Fruit fly (Drosophila melanogaster) whole organism, embryonic: ENCODE results near the gene CG5160.

Source experiments
- Adf1 ChIP-seq: fragments of 200-800 bp; sonication (Bioruptor generic); IDR thresholded peaks from 2 replicates; pipeline ENCODE4 v1.3.6; 2022; ENCODE audit warnings: missing biosample characterization, missing genetic modification characterization
- Atf-2 ChIP-seq: fragments of 200-800 bp; sonication (Bioruptor generic); optimal IDR thresholded peaks from 2 replicates; lab custom pipeline; 2016; ENCODE audit warnings: missing biosample characterization, missing genetic modification characterization
- B-H1 ChIP-seq: fragments of 200-800 bp; sonication (Bioruptor generic); IDR thresholded peaks from 3 replicates; pipeline ENCODE4 v1.3.6; 2022; ENCODE audit warnings: missing biosample characterization, missing genetic modification characterization
- BtbVII ChIP-seq: fragments of 200-800 bp; sonication (Bioruptor generic); optimal IDR thresholded peaks from 3 replicates; lab custom pipeline; 2017; ENCODE audit warnings: missing biosample characterization, mild to moderate bottlenecking, missing genetic modification characterization
- CG10321 ChIP-seq: fragments of 200-800 bp; sonication (Bioruptor generic); IDR thresholded peaks from 2 replicates; pipeline ENCODE4 v1.3.6; 2022; ENCODE audit warnings: missing biosample characterization, missing genetic modification characterization
- CG10462 ChIP-seq: fragments of 200-800 bp; sonication (Bioruptor generic); optimal IDR thresholded peaks from 2 replicates; lab custom pipeline; 2016; ENCODE audit warnings: missing biosample characterization, missing genetic modification characterization
- CG10543 ChIP-seq: fragments of 200-800 bp; sonication (Bioruptor generic); optimal IDR thresholded peaks from 3 replicates; lab custom pipeline; 2017; ENCODE audit warnings: missing biosample characterization, mild to moderate bottlenecking, missing genetic modification characterization, moderate library complexity
- CG11085 ChIP-seq: fragments of 200-800 bp; sonication (Bioruptor generic); IDR thresholded peaks from 2 replicates; pipeline ENCODE4 v1.3.6; 2022; ENCODE audit warnings: missing biosample characterization, missing genetic modification characterization
- CG11247 ChIP-seq: fragments of 200-800 bp; sonication (Bioruptor generic); IDR thresholded peaks from 2 replicates; pipeline ENCODE4 v1.3.6; 2022; ENCODE audit warnings: missing biosample characterization, missing genetic modification characterization
- CG1233 ChIP-seq: fragments of 200-800 bp; sonication (Bioruptor generic); optimal IDR thresholded peaks from 4 replicates; lab custom pipeline; 2018; ENCODE audit warnings: missing biosample characterization, mild to moderate bottlenecking, missing genetic modification characterization
- CG13296 ChIP-seq: fragments of 200-800 bp; sonication (Bioruptor generic); optimal IDR thresholded peaks from 3 replicates; lab custom pipeline; 2018; ENCODE audit warnings: missing biosample characterization, mild to moderate bottlenecking, missing genetic modification characterization
- CG13624 ChIP-seq: fragments of 200-800 bp; sonication (Bioruptor generic); optimal IDR thresholded peaks from 2 replicates; lab custom pipeline; 2016; ENCODE audit warnings: missing biosample characterization, missing genetic modification characterization
- CG14050 ChIP-seq: fragments of 200-800 bp; sonication (Bioruptor generic); IDR thresholded peaks from 3 replicates; pipeline ENCODE4 v1.3.6; 2022; ENCODE audit warnings: missing biosample characterization, missing genetic modification characterization
- CG15514 ChIP-seq: fragments of 200-800 bp; sonication (Bioruptor generic); optimal IDR thresholded peaks from 3 replicates; lab custom pipeline; 2017; ENCODE audit warnings: missing biosample characterization, missing genetic modification characterization, mild to moderate bottlenecking, moderate library complexity, missing genetic modification reagents
- CG17385 ChIP-seq: fragments of 200-800 bp; sonication (Bioruptor generic); optimal IDR thresholded peaks from 3 replicates; lab custom pipeline; 2018; ENCODE audit warnings: missing biosample characterization, mild to moderate bottlenecking, missing genetic modification characterization
- CG17802 ChIP-seq: fragments of 200-800 bp; sonication (Bioruptor generic); optimal IDR thresholded peaks from 2 replicates; lab custom pipeline; 2018; ENCODE audit warnings: missing biosample characterization, mild to moderate bottlenecking, missing genetic modification characterization, moderate library complexity
- CG18011 ChIP-seq: fragments of 200-800 bp; sonication (Bioruptor generic); optimal IDR thresholded peaks from 2 replicates; lab custom pipeline; 2017; ENCODE audit warnings: missing biosample characterization, missing genetic modification characterization, mild to moderate bottlenecking, moderate library complexity, missing genotype
- CG3726 ChIP-seq: fragments of 200-800 bp; sonication (Bioruptor generic); IDR thresholded peaks from 3 replicates; pipeline ENCODE4, ENCODE4 v1.3.6; 2022; ENCODE audit warnings: missing biosample characterization, missing genetic modification characterization
- CG4282 ChIP-seq: fragments of 200-800 bp; sonication (Bioruptor generic); optimal IDR thresholded peaks from 2 replicates; lab custom pipeline; 2016; ENCODE audit warnings: missing biosample characterization, missing genetic modification characterization
- CG43689 ChIP-seq: fragments of 200-800 bp; sonication (Bioruptor generic); IDR thresholded peaks from 2 replicates; pipeline ENCODE4 v1.3.6; 2022; ENCODE audit warnings: missing biosample characterization, missing genetic modification characterization
- CG6813 ChIP-seq: fragments of 200-800 bp; sonication (Bioruptor generic); optimal IDR thresholded peaks from 2 replicates; lab custom pipeline; 2017; ENCODE audit warnings: missing biosample characterization, missing genetic modification characterization, mild to moderate bottlenecking, moderate library complexity, missing genetic modification reagents
- CG8388 ChIP-seq: fragments of 200-800 bp; sonication (Bioruptor generic); optimal IDR thresholded peaks from 2 replicates; lab custom pipeline; 2019; ENCODE audit warnings: missing biosample characterization, mild to moderate bottlenecking, missing genetic modification characterization, moderate library complexity
- CG9727 ChIP-seq: fragments of 200-800 bp; sonication (Bioruptor generic); optimal IDR thresholded peaks from 3 replicates; lab custom pipeline; 2017; ENCODE audit warnings: missing biosample characterization, mild to moderate bottlenecking, missing genetic modification characterization
- D ChIP-seq, 2 experiments: fragments of 200-800 bp in 1 of 2; fragments of >200 bp in 1 of 2; sonication (Bioruptor generic) in 1 of 2; optimal IDR thresholded peaks; 2 replicates in 1 of 2; 3 replicates in 1 of 2; lab custom pipeline; 2017; ENCODE audit warnings: mild to moderate bottlenecking in 1 of 2, missing biosample characterization in 1 of 2, missing genetic modification characterization in 1 of 2, missing genetic modification reagents in 1 of 2
- Deaf1 ChIP-seq: fragments of 200-800 bp; optimal IDR thresholded peaks from 3 replicates; lab custom pipeline; 2019; ENCODE audit warnings: missing biosample characterization, mild to moderate bottlenecking, missing genetic modification characterization, moderate library complexity
- H2.0 ChIP-seq: fragments of 200-800 bp; sonication (Bioruptor generic); IDR thresholded peaks from 2 replicates; pipeline ENCODE4 v1.3.6; 2022; ENCODE audit warnings: missing biosample characterization, missing genetic modification characterization
- Lim3 ChIP-seq: fragments of 200-800 bp; sonication (Bioruptor generic); IDR thresholded peaks from 2 replicates; pipeline ENCODE4 v1.3.6; 2022; ENCODE audit warnings: missing biosample characterization, missing genetic modification characterization
- MBD-R2 ChIP-seq: fragments of 200-800 bp; sonication (Bioruptor generic); IDR thresholded peaks from 2 replicates; pipeline ENCODE4 v1.3.6; 2022; ENCODE audit warnings: missing biosample characterization, missing genetic modification characterization
- Optix ChIP-seq: fragments of 200-800 bp; sonication (Bioruptor generic); IDR thresholded peaks from 3 replicates; pipeline ENCODE4 v1.3.6; 2022; ENCODE audit warnings: missing biosample characterization, missing genetic modification characterization
- PHDP ChIP-seq: fragments of 200-800 bp; sonication (Bioruptor generic); optimal IDR thresholded peaks from 3 replicates; lab custom pipeline; 2018; ENCODE audit warnings: missing biosample characterization, mild to moderate bottlenecking, missing genetic modification characterization, moderate library complexity
- Ravus ChIP-seq: fragments of 200-800 bp; sonication (Bioruptor generic); IDR thresholded peaks from 2 replicates; pipeline ENCODE4 v1.3.6; 2022; ENCODE audit warnings: missing biosample characterization, missing genetic modification characterization
- Six4 ChIP-seq: fragments of 200-800 bp; sonication (Bioruptor generic); optimal IDR thresholded peaks from 2 replicates; lab custom pipeline; 2016; ENCODE audit warnings: missing biosample characterization, missing genetic modification characterization
- Sox102F ChIP-seq: fragments of 200-800 bp; sonication (Bioruptor generic); optimal IDR thresholded peaks from 2 replicates; lab custom pipeline; 2018; ENCODE audit warnings: missing biosample characterization, mild to moderate bottlenecking, missing genetic modification characterization, moderate library complexity
- Sry-β ChIP-seq: fragments of 200-800 bp; sonication (Bioruptor generic); optimal IDR thresholded peaks from 2 replicates; lab custom pipeline; 2018; ENCODE audit warnings: missing biosample characterization, mild to moderate bottlenecking, missing genetic modification characterization, moderate library complexity
- abd-A ChIP-seq: fragments of 200-800 bp; sonication (Bioruptor generic); optimal IDR thresholded peaks from 3 replicates; lab custom pipeline; 2019; ENCODE audit warnings: missing biosample characterization, mild to moderate bottlenecking, missing genetic modification characterization, moderate library complexity
- az2 ChIP-seq: fragments of 200-800 bp; sonication (Bioruptor generic); optimal IDR thresholded peaks from 3 replicates; lab custom pipeline; 2016; ENCODE audit warnings: missing biosample characterization, missing genetic modification characterization
- ci ChIP-seq: fragments of 200-800 bp; sonication (Bioruptor generic); IDR thresholded peaks from 3 replicates; pipeline ENCODE4 v1.3.6; 2022; ENCODE audit warnings: missing biosample characterization, missing genetic modification characterization
- cwo ChIP-seq: fragments of 200-800 bp; sonication (Bioruptor generic); optimal IDR thresholded peaks from 3 replicates; lab custom pipeline; 2017; ENCODE audit warnings: missing biosample characterization, missing genetic modification characterization, mild to moderate bottlenecking, moderate library complexity, missing genetic modification reagents
- gsb ChIP-seq: fragments of 200-800 bp; sonication (Bioruptor generic); IDR thresholded peaks from 2 replicates; pipeline ENCODE4 v1.3.6; 2022; ENCODE audit warnings: missing biosample characterization, missing genetic modification characterization
- gt ChIP-seq: fragments of 200-800 bp; sonication (Bioruptor generic); IDR thresholded peaks from 2 replicates; pipeline ENCODE4 v1.3.6; 2022; ENCODE audit warnings: missing biosample characterization, missing genetic modification characterization
- her ChIP-seq: fragments of 200-800 bp; sonication (Bioruptor generic); optimal IDR thresholded peaks from 2 replicates; lab custom pipeline; 2016; ENCODE audit warnings: missing biosample characterization, missing genetic modification characterization
- inv ChIP-seq: fragments of 200-800 bp; sonication (Bioruptor generic); IDR thresholded peaks from 2 replicates; pipeline ENCODE4 v1.3.6; 2022; ENCODE audit warnings: missing biosample characterization, missing genetic modification characterization; ENCODE audit not compliant: partially characterized antibody
- maf-S ChIP-seq: fragments of 200-800 bp; sonication (Bioruptor generic); optimal IDR thresholded peaks from 2 replicates; lab custom pipeline; 2016; ENCODE audit warnings: missing biosample characterization, missing genetic modification characterization
- phol ChIP-seq: fragments of 200-800 bp; sonication (Bioruptor generic); optimal IDR thresholded peaks from 3 replicates; lab custom pipeline; 2018; ENCODE audit warnings: missing biosample characterization, mild to moderate bottlenecking, missing genetic modification characterization, moderate library complexity
- pros ChIP-seq: fragments of 200-800 bp; sonication (Bioruptor generic); optimal IDR thresholded peaks from 3 replicates; lab custom pipeline; 2019; ENCODE audit warnings: missing biosample characterization, mild to moderate bottlenecking, missing genetic modification characterization, moderate library complexity
- trh ChIP-seq: fragments of 200-800 bp; sonication (Bioruptor generic); optimal IDR thresholded peaks from 2 replicates; lab custom pipeline; 2016; ENCODE audit warnings: missing biosample characterization, missing genetic modification characterization
- tx ChIP-seq: fragments of 200-800 bp; sonication (Bioruptor generic); optimal IDR thresholded peaks from 2 replicates; lab custom pipeline; 2016; ENCODE audit warnings: missing biosample characterization, missing genetic modification characterization
- z ChIP-seq: fragments of 200-800 bp; sonication (Bioruptor generic); IDR thresholded peaks from 3 replicates; pipeline ENCODE4 v1.3.6; 2022; ENCODE audit warnings: missing biosample characterization, missing genetic modification characterization

Gene CG5160

DNA sequence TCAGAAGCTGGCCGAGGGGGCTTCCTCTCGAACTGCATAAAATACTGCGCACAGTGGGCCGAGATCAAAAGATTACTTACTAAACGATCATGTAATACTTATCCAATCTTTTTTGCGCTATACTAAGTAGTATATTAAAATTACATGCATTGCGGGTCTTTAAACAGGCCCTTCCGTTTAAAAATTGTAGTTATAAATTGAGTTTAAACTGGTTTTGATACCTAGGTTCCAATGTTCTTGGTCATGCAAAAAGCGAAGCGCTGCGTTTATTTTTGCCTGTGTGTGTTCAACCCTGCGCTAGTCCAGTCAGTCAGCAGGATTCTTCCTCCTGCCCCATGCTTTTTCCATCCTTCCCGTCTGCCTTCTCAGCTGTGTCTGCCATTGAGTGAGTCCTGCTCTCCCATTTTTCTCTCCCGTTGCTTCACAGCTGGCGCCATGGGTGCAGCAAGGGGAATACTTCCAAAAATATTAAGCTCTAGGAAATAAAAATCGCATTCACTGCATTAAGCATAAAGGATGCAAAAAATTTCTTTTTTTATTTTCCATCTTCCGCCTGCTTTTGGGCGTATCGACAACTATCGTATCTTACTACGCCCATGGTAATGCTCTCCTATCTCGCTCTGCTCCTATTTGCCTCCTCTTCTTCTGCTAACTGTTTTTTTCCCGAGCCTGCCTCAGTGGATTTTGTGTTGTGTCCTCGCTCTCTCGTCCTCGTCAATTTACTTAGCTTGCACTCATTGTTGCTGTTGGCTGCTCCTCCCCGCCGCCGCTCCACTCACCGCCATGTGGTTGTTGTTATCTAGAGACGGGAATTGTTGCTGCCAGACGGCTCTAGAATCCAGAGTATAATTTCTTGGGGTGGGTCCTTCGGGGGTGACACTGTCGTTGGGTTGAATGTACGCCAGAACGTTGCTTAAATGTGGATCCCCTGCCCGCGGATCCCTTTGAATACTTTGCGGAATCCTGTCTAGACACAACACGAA is 22.0 kb upstream of the CG5160 start (continued):
- peak; percentile 42; the same call in 1 of the 2 replicates for TF ChIP-seq MBD-R2 (GFP tag; lab: Robert Waterston, UW)
- TF ChIP-seq Sox102F (GFP tag; lab: Kevin White, UChicago), result peak; percentile 27
- peak; percentile 18 for TF ChIP-seq Adf1 (GFP tag; lab: Robert Waterston, UW)
- TF ChIP-seq B-H1, result no peak; the same call in 2 of the 3 replicates
- TF ChIP-seq inv, result no peak
- TF ChIP-seq Ravus, result peak; percentile 40
- TF ChIP-seq abd-A, result no peak
- TF ChIP-seq Optix (GFP tag; lab: Robert Waterston, UW), result no peak; the same call in 2 of the 3 replicates
- no peak for TF ChIP-seq CG43689 (GFP tag; lab: Robert Waterston, UW)
- TF ChIP-seq H2.0 (GFP tag; lab: Robert Waterston, UW), result peak; percentile 61
- TF ChIP-seq CG11247 (GFP tag; lab: Robert Waterston, UW), result peak; percentile 51; the same call in 1 of the 2 replicates
- TF ChIP-seq CG17802 (tag; lab: Kevin White, UChicago), result no peak
- no peak for TF ChIP-seq gsb (GFP tag; lab: Robert Waterston, UW)
- TF ChIP-seq pros, result no peak
- peak; percentile 69 for TF ChIP-seq CG13624 (GFP tag; lab: Kevin White, UChicago)
- TF ChIP-seq z (GFP tag; lab: Robert Waterston, UW), result no peak
- peak; percentile 52 for TF ChIP-seq CG6813 (GFP tag; lab: Kevin White, UChicago)
- peak; percentile 75 for TF ChIP-seq CG9727
- TF ChIP-seq Lim3, result no peak
- no peak for TF ChIP-seq CG8388 (GFP tag; lab: Kevin White, UChicago)
- TF ChIP-seq CG3726, result no peak
- TF ChIP-seq CG10543 (GFP tag; lab: Kevin White, UChicago), result no peak
- TF ChIP-seq CG1233 (GFP tag; lab: Kevin White, UChicago), result no peak
- no peak for TF ChIP-seq CG18011 (GFP tag; lab: Kevin White, UChicago)
- TF ChIP-seq her (GFP tag; lab: Kevin White, UChicago), result peak; percentile 72
- TF ChIP-seq trh (GFP tag; lab: Kevin White, UChicago), result no peak
- no peak for TF ChIP-seq CG4282 (GFP tag; lab: Kevin White, UChicago)
- peak; percentile 41 for TF ChIP-seq Six4 (GFP tag; lab: Kevin White, UChicago)
- no peak for TF ChIP-seq phol (tag; lab: Kevin White, UChicago)
- peak; percentile 17 for TF ChIP-seq az2
- peak; percentile 81 for TF ChIP-seq ci (GFP tag; lab: Robert Waterston, UW)
- TF ChIP-seq tx (GFP tag; lab: Kevin White, UChicago), result peak; percentile 68
- TF ChIP-seq CG10321 (GFP tag; lab: Robert Waterston, UW), result no peak
- TF ChIP-seq CG17385 (GFP tag; lab: Kevin White, UChicago), result peak; percentile 68
- TF ChIP-seq Atf-2 (GFP tag; lab: Kevin White, UChicago), result peak; percentile 41
- TF ChIP-seq CG14050 (GFP tag; lab: Robert Waterston, UW), result peak; percentile 61
- peak; percentile 73 for TF ChIP-seq cwo
- TF ChIP-seq CG15514 (GFP tag; lab: Kevin White, UChicago), result peak; percentile 62
- no peak for TF ChIP-seq Sry-β
- TF ChIP-seq PHDP (tag; lab: Kevin White, UChicago), result peak; percentile 73
- no peak for TF ChIP-seq D (optimal IDR thresholded peaks at IDR 0.05; lab: Kevin White, UChicago)
- peak; percentile 30 for TF ChIP-seq D (GFP tag; optimal IDR thresholded peaks at IDR 0.05; lab: Kevin White, UChicago)
- TF ChIP-seq BtbVII, result peak; percentile 32
- peak; percentile 29 for TF ChIP-seq CG13296
- no peak for TF ChIP-seq Deaf1 (tag; lab: Kevin White, UChicago)
- TF ChIP-seq CG11085 (GFP tag; lab: Robert Waterston, UW), result peak; percentile 48; the same call in 1 of the 2 replicates
- no peak for TF ChIP-seq CG10462 (GFP tag; lab: Kevin White, UChicago)
- TF ChIP-seq gt (GFP tag; lab: Robert Waterston, UW), result no peak
- TF ChIP-seq maf-S (GFP tag; lab: Kevin White, UChicago), result peak; percentile 51
